Fruit fly (Drosophila melanogaster): ENCODE measurements around the gene CG6321.
A peak's percentile ranks its signal among the peaks of the same experiment; 100 is the strongest.

CG6321 gene

DNA sequence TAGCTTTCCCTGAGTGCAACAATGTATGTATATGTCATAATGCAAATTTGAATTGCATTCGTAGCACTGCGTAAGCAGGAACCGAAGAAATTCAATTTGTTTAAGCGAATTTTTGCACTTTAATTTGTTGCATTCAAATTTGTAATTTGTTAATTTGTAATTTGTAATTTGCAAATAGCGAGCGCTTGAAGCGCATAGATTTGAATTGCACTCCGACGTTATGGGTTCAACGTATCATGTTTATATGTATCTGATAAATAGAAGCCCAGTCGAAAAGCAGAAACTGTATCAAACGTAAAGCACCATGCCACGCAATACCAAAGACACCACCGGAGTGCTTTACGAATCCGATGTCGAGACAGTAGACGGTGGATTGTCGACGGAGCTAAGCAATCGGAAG lies 37.8 kb downstream of the CG6321 start, which contains the start of gene Fad2:
TSS of gene Fad2 (plus strand) at position 301 of the 400 bp plus-strand sequence.
- TF ChIP-seq Dif (GFP tag; optimal IDR thresholded peaks at IDR 0.05; ENCODE audit: partially characterized antibody): no peak
- TF ChIP-seq CG9705 (GFP tag; optimal IDR thresholded peaks at IDR 0.05): no peak
- TF ChIP-seq fru (GFP tag; optimal IDR thresholded peaks at IDR 0.05): no peak
- no peak for TF ChIP-seq Dfd (GFP tag; optimal IDR thresholded peaks at IDR 0.05)
- TF ChIP-seq Abd-B (GFP tag; optimal IDR thresholded peaks at IDR 0.05): no peak
- TF ChIP-seq Jra (GFP tag; optimal IDR thresholded peaks at IDR 0.05): no peak
- TF ChIP-seq CrebA (GFP tag; optimal IDR thresholded peaks at IDR 0.05; ENCODE audit: borderline replicate concordance): no peak
- no peak for TF ChIP-seq rgr (GFP tag; optimal IDR thresholded peaks at IDR 0.05)
- TF ChIP-seq dmrt93B (GFP tag; optimal IDR thresholded peaks at IDR 0.05): no peak
- no peak for TF ChIP-seq Myc (optimal IDR thresholded peaks at IDR 0.05)
- no peak for TF ChIP-seq N (GFP tag; optimal IDR thresholded peaks at IDR 0.05)
- TF ChIP-seq Hr78 (GFP tag; optimal IDR thresholded peaks at IDR 0.05): no peak
- TF ChIP-seq tai (GFP tag; optimal IDR thresholded peaks at IDR 0.05): no peak
- no peak for TF ChIP-seq sv (GFP tag; optimal IDR thresholded peaks at IDR 0.05)
- no peak for TF ChIP-seq Hr83 (GFP tag; optimal IDR thresholded peaks at IDR 0.05; ENCODE audit: poor library complexity, severe bottlenecking)
- no peak for TF ChIP-seq br (GFP tag; optimal IDR thresholded peaks at IDR 0.05)
- TF ChIP-seq Hnf4 (GFP tag; optimal IDR thresholded peaks at IDR 0.05): no peak
- no peak for TF ChIP-seq HLH106 (tag; optimal IDR thresholded peaks at IDR 0.05)

DNA sequence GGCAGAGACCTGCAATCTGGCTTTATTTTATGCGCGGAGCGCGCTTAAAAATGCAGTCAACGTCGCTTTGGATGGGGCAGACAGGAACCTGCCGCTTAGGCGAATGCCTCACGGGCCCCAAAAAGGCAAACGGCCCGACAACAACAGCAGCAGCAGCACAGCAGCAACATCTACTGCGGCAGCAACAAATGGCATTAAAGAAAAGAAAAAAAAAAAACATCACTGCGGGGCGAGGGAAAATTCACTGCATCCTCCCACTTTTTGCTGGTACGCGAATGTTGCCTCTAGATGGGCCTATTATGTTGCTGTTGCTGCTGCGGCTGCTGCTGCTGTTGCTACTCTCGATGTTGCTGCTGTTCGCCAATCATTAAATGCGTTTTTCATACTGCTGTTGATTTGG lies 39.1 kb downstream of the CG6321 start:
- TF ChIP-seq Dfd (GFP tag; optimal IDR thresholded peaks at IDR 0.05) (peak; percentile 58), woc (GFP tag; optimal IDR thresholded peaks at IDR 0.05) (no peak), CG9705 (GFP tag; optimal IDR thresholded peaks at IDR 0.05) (no peak)

DNA sequence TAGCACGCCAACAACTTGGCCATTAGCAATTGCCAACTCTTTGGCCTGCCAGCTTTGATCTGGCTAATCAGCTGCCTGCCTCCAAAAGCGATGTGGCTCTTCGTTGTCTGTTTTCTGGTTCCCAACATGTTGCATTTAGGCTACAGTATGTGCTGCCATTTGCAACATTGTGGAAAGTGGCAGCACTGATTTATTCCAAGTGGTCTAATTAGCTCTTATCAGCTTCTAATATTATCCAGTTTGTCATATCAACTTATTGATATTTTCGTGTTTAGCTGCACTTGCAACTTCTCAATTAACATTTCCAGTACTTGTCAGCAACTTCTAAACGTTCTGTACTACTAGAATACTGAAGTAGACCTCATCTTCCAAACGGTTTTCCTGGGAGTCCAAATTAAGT lies 41.0 kb downstream of the CG6321 start:
- TF ChIP-seq Myc (optimal IDR thresholded peaks at IDR 0.05): no peak
- no peak for TF ChIP-seq Hnf4 (GFP tag; optimal IDR thresholded peaks at IDR 0.05)
- TF ChIP-seq Dif (GFP tag; optimal IDR thresholded peaks at IDR 0.05; ENCODE audit: partially characterized antibody): no peak
- no peak for TF ChIP-seq Jra (GFP tag; optimal IDR thresholded peaks at IDR 0.05)
- TF ChIP-seq brk (GFP tag; optimal IDR thresholded peaks at IDR 0.05): no peak
- no peak for TF ChIP-seq Hr83 (GFP tag; optimal IDR thresholded peaks at IDR 0.05; ENCODE audit: poor library complexity, severe bottlenecking)
- no peak for TF ChIP-seq CG32264 (GFP tag; optimal IDR thresholded peaks at IDR 0.05)
- TF ChIP-seq pan (optimal IDR thresholded peaks at IDR 0.05): no peak
- no peak for TF ChIP-seq Hr78 (GFP tag; optimal IDR thresholded peaks at IDR 0.05)
- no peak for TF ChIP-seq fru (GFP tag; optimal IDR thresholded peaks at IDR 0.05)
- TF ChIP-seq Mio (GFP tag; optimal IDR thresholded peaks at IDR 0.05): no peak
- TF ChIP-seq N (GFP tag; optimal IDR thresholded peaks at IDR 0.05): no peak
- no peak for TF ChIP-seq Abd-B (GFP tag; optimal IDR thresholded peaks at IDR 0.05)
- no peak for TF ChIP-seq usp (GFP tag; optimal IDR thresholded peaks at IDR 0.05)
- no peak for TF ChIP-seq sv (GFP tag; optimal IDR thresholded peaks at IDR 0.05)

DNA sequence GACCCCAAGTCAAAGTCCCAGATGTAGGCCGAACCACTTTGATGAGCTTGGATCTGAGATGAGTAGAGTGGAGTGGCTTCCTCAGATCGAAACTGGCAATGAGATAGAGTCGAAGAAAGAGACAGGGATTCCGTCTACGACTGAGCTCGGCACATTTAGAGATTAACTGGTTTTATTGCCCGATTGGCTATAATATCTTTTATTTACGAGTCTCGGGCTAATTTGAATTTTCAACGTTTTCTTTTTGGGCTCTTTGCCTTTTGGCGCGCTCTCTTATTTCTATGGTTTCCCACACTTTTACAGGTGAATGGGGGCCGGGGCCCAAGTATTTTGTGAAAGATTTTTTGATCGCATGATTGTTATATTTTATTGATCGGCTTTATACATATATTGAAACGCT lies 45.8 kb downstream of the CG6321 start:
- no peak for TF ChIP-seq Rel (GFP tag; optimal IDR thresholded peaks at IDR 0.05)
- no peak for TF ChIP-seq Rel (tag; optimal IDR thresholded peaks at IDR 0.05)
- TF ChIP-seq CG32264 (GFP tag; optimal IDR thresholded peaks at IDR 0.05): no peak
- TF ChIP-seq Dfd (GFP tag; optimal IDR thresholded peaks at IDR 0.05): no peak
- TF ChIP-seq pan (optimal IDR thresholded peaks at IDR 0.05): no peak
- no peak for TF ChIP-seq CG9705 (GFP tag; optimal IDR thresholded peaks at IDR 0.05)
- no peak for TF ChIP-seq brk (GFP tag; optimal IDR thresholded peaks at IDR 0.05)
- no peak for TF ChIP-seq Abd-B (GFP tag; optimal IDR thresholded peaks at IDR 0.05)
- TF ChIP-seq usp (GFP tag; optimal IDR thresholded peaks at IDR 0.05): no peak
- no peak for TF ChIP-seq woc (GFP tag; optimal IDR thresholded peaks at IDR 0.05)
- TF ChIP-seq Hnf4 (GFP tag; optimal IDR thresholded peaks at IDR 0.05): no peak
- TF ChIP-seq Myc (optimal IDR thresholded peaks at IDR 0.05): no peak
- no peak for TF ChIP-seq N (GFP tag; optimal IDR thresholded peaks at IDR 0.05)
- TF ChIP-seq Jra (GFP tag; optimal IDR thresholded peaks at IDR 0.05): no peak
- no peak for TF ChIP-seq dsf (GFP tag; optimal IDR thresholded peaks at IDR 0.05; ENCODE audit: borderline replicate concordance)
- TF ChIP-seq dmrt93B (GFP tag; optimal IDR thresholded peaks at IDR 0.05): no peak
- TF ChIP-seq sv (GFP tag; optimal IDR thresholded peaks at IDR 0.05): no peak
- TF ChIP-seq Vsx2 (GFP tag; optimal IDR thresholded peaks at IDR 0.05; ENCODE audit: partially characterized antibody): no peak

DNA sequence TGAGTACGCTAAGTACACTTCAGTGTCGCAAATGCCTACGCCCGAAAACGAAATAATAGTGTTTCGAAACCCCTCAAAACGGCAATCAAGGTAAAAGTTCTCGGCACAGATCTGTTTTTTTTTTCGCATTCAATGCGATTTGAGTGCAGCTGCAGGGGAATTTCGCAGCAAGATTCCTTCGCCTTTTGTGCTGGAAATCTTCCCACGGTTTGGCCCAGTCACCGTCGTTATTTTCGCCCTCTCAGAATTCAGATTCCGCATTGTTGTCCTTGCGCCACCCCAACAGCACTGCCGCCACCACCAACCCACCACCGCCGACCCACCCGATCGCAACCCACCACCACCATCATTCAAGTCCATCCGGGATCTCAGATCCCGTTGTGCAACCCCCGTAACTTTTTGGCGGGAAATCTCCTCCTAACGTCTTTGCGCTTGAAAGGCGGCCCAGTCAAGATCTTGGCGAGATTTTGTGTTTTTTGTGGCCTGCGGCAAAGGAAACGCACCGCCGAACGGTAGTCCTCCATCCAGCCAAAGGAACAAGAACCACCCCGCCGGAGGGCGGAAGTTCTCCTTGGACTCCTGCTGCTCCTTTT lies 49.3 kb downstream of the CG6321 start:
- no peak for TF ChIP-seq Jra (GFP tag; optimal IDR thresholded peaks at IDR 0.05)
- no peak for TF ChIP-seq Mio (GFP tag; optimal IDR thresholded peaks at IDR 0.05)
- TF ChIP-seq CG32264 (GFP tag; optimal IDR thresholded peaks at IDR 0.05): no peak

DNA sequence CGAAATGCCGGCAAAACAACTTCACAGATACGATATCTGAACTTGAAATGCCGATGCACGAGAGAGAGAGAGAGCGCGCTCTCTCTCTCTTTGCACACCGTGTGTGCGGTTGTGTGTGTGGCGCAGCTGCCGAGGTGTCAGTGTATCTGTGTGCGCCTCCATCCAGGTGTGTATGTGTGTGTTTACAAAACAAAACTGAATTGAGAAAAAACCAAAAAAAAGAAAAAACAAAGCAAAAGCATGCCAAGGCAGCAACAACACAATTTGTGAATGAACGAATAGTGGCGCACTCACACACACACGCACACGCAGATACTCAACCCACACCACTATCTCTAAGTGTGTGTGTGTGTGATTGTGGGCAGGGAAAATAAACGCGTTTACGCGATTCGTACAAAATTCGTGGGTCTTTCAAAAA lies 50.6 kb downstream of the CG6321 start:
- TF ChIP-seq Hr83 (GFP tag; optimal IDR thresholded peaks at IDR 0.05; ENCODE audit: poor library complexity, severe bottlenecking): peak; percentile 59
- TF ChIP-seq OdsH (GFP tag; optimal IDR thresholded peaks at IDR 0.05): peak; percentile 57
- no peak for TF ChIP-seq sv (GFP tag; optimal IDR thresholded peaks at IDR 0.05)
- no peak for TF ChIP-seq usp (GFP tag; optimal IDR thresholded peaks at IDR 0.05)
- peak; percentile 42 for TF ChIP-seq N (GFP tag; optimal IDR thresholded peaks at IDR 0.05)
- no peak for TF ChIP-seq tai (GFP tag; optimal IDR thresholded peaks at IDR 0.05)
- no peak for TF ChIP-seq lola (GFP tag; optimal IDR thresholded peaks at IDR 0.05)
- TF ChIP-seq Mio (GFP tag; optimal IDR thresholded peaks at IDR 0.05): no peak
- no peak for TF ChIP-seq woc (GFP tag; optimal IDR thresholded peaks at IDR 0.05)
- peak; percentile 12 for TF ChIP-seq dmrt93B (GFP tag; optimal IDR thresholded peaks at IDR 0.05)
- peak; percentile 42 for TF ChIP-seq brk (GFP tag; optimal IDR thresholded peaks at IDR 0.05)
- TF ChIP-seq foxo (GFP tag; optimal IDR thresholded peaks at IDR 0.05): peak in 1 of 2 experiments; percentile 79
- peak; percentile 33 for TF ChIP-seq fru (GFP tag; optimal IDR thresholded peaks at IDR 0.05)
- TF ChIP-seq Abd-B (GFP tag; optimal IDR thresholded peaks at IDR 0.05): peak; percentile 37
- peak; percentile 9 for TF ChIP-seq HLH106 (tag; optimal IDR thresholded peaks at IDR 0.05)
- TF ChIP-seq CG32264 (GFP tag; optimal IDR thresholded peaks at IDR 0.05): no peak
- no peak for TF ChIP-seq GATAd (GFP tag; optimal IDR thresholded peaks at IDR 0.05)
- TF ChIP-seq CrebA (GFP tag; optimal IDR thresholded peaks at IDR 0.05; ENCODE audit: borderline replicate concordance): peak; percentile 75
- peak; percentile 82 for TF ChIP-seq Sp1 (GFP tag; optimal IDR thresholded peaks at IDR 0.05)
- TF ChIP-seq Rel (GFP tag; optimal IDR thresholded peaks at IDR 0.05): peak; percentile 77
- TF ChIP-seq Rel (tag; optimal IDR thresholded peaks at IDR 0.05): no peak
- TF ChIP-seq h (GFP tag; optimal IDR thresholded peaks at IDR 0.05): peak; percentile 61
- TF ChIP-seq CG9705 (GFP tag; optimal IDR thresholded peaks at IDR 0.05): peak; percentile 42
- TF ChIP-seq Myc (optimal IDR thresholded peaks at IDR 0.05): no peak
